Worm (Caenorhabditis elegans) whole organism, mixed stage, embryonic: ENCODE measurements around the gene mnp-1.

Experiments used
- ceh-83 ChIP-seq: fragments of 200-800 bp; sonication (Bioruptor generic); optimal IDR thresholded peaks from 2 replicates; lab custom pipeline; 2018; ENCODE audit warnings: mild to moderate bottlenecking, missing genetic modification characterization, missing compliant biosample characterization
- cnd-1 ChIP-seq: fragments of 200-800 bp; sonication (Bioruptor generic); optimal IDR thresholded peaks from 2 replicates; lab custom pipeline; 2018; ENCODE audit warnings: mild to moderate bottlenecking, missing genetic modification characterization, missing compliant biosample characterization
- elt-1 ChIP-seq: sonication (generic microtip); optimal IDR thresholded peaks from 2 replicates; lab custom pipeline; 2017; ENCODE audit warnings: missing genetic modification characterization, mild to moderate bottlenecking, missing compliant biosample characterization, antibody characterized with exemption, moderate library complexity, borderline replicate concordance; ENCODE audit not compliant: insufficient read depth
- lin-13 ChIP-seq: fragments of 150-350 bp; optimal IDR thresholded peaks from 2 replicates; lab custom pipeline; 2014; ENCODE audit warnings: missing biosample characterization, missing genetic modification characterization
- lsy-2 ChIP-seq: fragments of 150-350 bp; optimal IDR thresholded peaks from 2 replicates; lab custom pipeline; 2014; ENCODE audit warnings: missing biosample characterization, missing genetic modification characterization
- nhr-237 ChIP-seq: fragments of 150-350 bp; optimal IDR thresholded peaks from 2 replicates; lab custom pipeline; 2014; ENCODE audit warnings: missing biosample characterization, missing genetic modification characterization
- nhr-28 ChIP-seq: fragments of 150-350 bp; optimal IDR thresholded peaks from 2 replicates; lab custom pipeline; 2014; ENCODE audit warnings: missing biosample characterization, missing genetic modification characterization
- sem-2 ChIP-seq: fragments of 200-800 bp; sonication (Bioruptor generic); optimal IDR thresholded peaks from 2 replicates; lab custom pipeline; 2018; ENCODE audit warnings: mild to moderate bottlenecking, missing genetic modification characterization, missing compliant biosample characterization
- snpc-4 ChIP-seq: fragments of 150-350 bp; optimal IDR thresholded peaks from 2 replicates; lab custom pipeline; 2014; ENCODE audit warnings: missing biosample characterization, missing genetic modification characterization
- tbx-8 ChIP-seq: fragments of 200-800 bp; sonication (Bioruptor generic); optimal IDR thresholded peaks from 2 replicates; lab custom pipeline; 2018; ENCODE audit warnings: mild to moderate bottlenecking, missing genetic modification characterization, moderate library complexity, missing compliant biosample characterization
- unc-39 ChIP-seq: fragments of 150-350 bp; optimal IDR thresholded peaks from 2 replicates; lab custom pipeline; 2014; ENCODE audit warnings: missing biosample characterization, missing genetic modification characterization

ce11 chrIII:4394496-4394895 is 38.1 kb downstream of the mnp-1 start, which contains the start of gene R07E5.4:
- no peak for TF ChIP-seq elt-1 (tag; lab: Kevin White, UChicago)
- no peak for TF ChIP-seq nhr-237 (tag; lab: Kevin White, UChicago)
- TF ChIP-seq ceh-83 (GFP tag; lab: Kevin White, UChicago), result no peak
- no peak for TF ChIP-seq cnd-1 (tag; lab: Kevin White, UChicago)
- no peak for TF ChIP-seq unc-39
- TF ChIP-seq tbx-8 (GFP tag; lab: Kevin White, UChicago), result no peak
- TF ChIP-seq lsy-2 (tag; lab: Kevin White, UChicago), result no peak
- no peak for TF ChIP-seq sem-2
- TF ChIP-seq nhr-28 (tag; lab: Kevin White, UChicago), result no peak
- no peak for TF ChIP-seq lin-13 (tag; lab: Kevin White, UChicago)
- no peak for TF ChIP-seq snpc-4 (tag; lab: Kevin White, UChicago)
